Worm (Caenorhabditis elegans) whole organism, L2 larva: ENCODE measurements around the gene str-64.

Experiments used
- C34F6.9 ChIP-seq: fragments of 150-350 bp; optimal IDR thresholded peaks from 2 replicates; lab custom pipeline; 2014; ENCODE audit warnings: missing biosample characterization, missing genetic modification characterization
- F13H6.1 ChIP-seq: sonication (generic microtip); optimal IDR thresholded peaks from 2 replicates; lab custom pipeline; 2016; ENCODE audit warnings: missing genetic modification characterization, missing compliant biosample characterization
- ZK546.5 ChIP-seq: sonication (generic microtip); optimal IDR thresholded peaks from 2 replicates; lab custom pipeline; 2017; ENCODE audit warnings: missing biosample characterization, missing genetic modification characterization
- ama-1 ChIP-seq: fragments of 150-350 bp; optimal IDR thresholded peaks from 2 replicates; lab custom pipeline; 2018; ENCODE audit warnings: inconsistent platforms
- ceh-82 ChIP-seq: fragments of 150-350 bp; optimal IDR thresholded peaks from 2 replicates; lab custom pipeline; 2014; ENCODE audit warnings: missing biosample characterization, missing genetic modification characterization
- crh-2 ChIP-seq: sonication (generic microtip); optimal IDR thresholded peaks from 2 replicates; lab custom pipeline; 2017; ENCODE audit warnings: missing biosample characterization, missing genetic modification characterization
- dmd-4 ChIP-seq: sonication (generic microtip); optimal IDR thresholded peaks from 2 replicates; lab custom pipeline; 2017; ENCODE audit warnings: missing biosample characterization, missing genetic modification characterization
- elt-1 ChIP-seq: fragments of 150-350 bp; optimal IDR thresholded peaks from 2 replicates; lab custom pipeline; 2014; ENCODE audit warnings: missing biosample characterization, missing genetic modification characterization
- elt-3 ChIP-seq: sonication (generic microtip); optimal IDR thresholded peaks from 2 replicates; lab custom pipeline; 2017; ENCODE audit warnings: missing biosample characterization, missing genetic modification characterization
- fos-1 ChIP-seq: fragments of 150-350 bp; optimal IDR thresholded peaks from 2 replicates; lab custom pipeline; 2014; ENCODE audit warnings: missing biosample characterization, missing genetic modification characterization
- gmeb-1 ChIP-seq: fragments of 150-350 bp; optimal IDR thresholded peaks from 2 replicates; lab custom pipeline; 2014; ENCODE audit warnings: missing biosample characterization, missing genetic modification characterization
- lin-11 ChIP-seq: fragments of 150-350 bp; sonication (generic microtip); optimal IDR thresholded peaks from 2 replicates; lab custom pipeline; 2014; ENCODE audit warnings: missing biosample characterization, missing genetic modification characterization, inconsistent platforms, mixed read lengths
- lin-13 ChIP-seq: fragments of 150-350 bp; optimal IDR thresholded peaks from 2 replicates; lab custom pipeline; 2014; ENCODE audit warnings: missing biosample characterization, missing genetic modification reagents, missing genetic modification characterization
- lsy-2 ChIP-seq, 2 experiments: fragments of 150-350 bp in 1 of 2; sonication (generic microtip) in 1 of 2; optimal IDR thresholded peaks; 2 replicates each; lab custom pipeline; 2014 to 2017; ENCODE audit warnings: missing biosample characterization in 2 of 2, missing genetic modification characterization in 2 of 2
- nhr-10 ChIP-seq: sonication (generic microtip); optimal IDR thresholded peaks from 2 replicates; lab custom pipeline; 2017; ENCODE audit warnings: missing biosample characterization, missing genetic modification characterization
- nhr-129 ChIP-seq: fragments of 150-350 bp; optimal IDR thresholded peaks from 2 replicates; lab custom pipeline; 2014; ENCODE audit warnings: missing biosample characterization, missing genetic modification characterization
- nhr-21 ChIP-seq: fragments of 150-350 bp; optimal IDR thresholded peaks from 2 replicates; lab custom pipeline; 2014; ENCODE audit warnings: missing biosample characterization, missing genetic modification characterization
- nhr-23 ChIP-seq: fragments of 150-350 bp; optimal IDR thresholded peaks from 2 replicates; lab custom pipeline; 2014; ENCODE audit warnings: missing biosample characterization, missing genetic modification reagents, missing genetic modification characterization
- nhr-237 ChIP-seq: fragments of 150-350 bp; optimal IDR thresholded peaks from 2 replicates; lab custom pipeline; 2014; ENCODE audit warnings: missing biosample characterization, missing genetic modification characterization
- nhr-25 ChIP-seq: fragments of 150-350 bp; sonication (generic microtip); optimal IDR thresholded peaks from 3 replicates; lab custom pipeline; 2014; ENCODE audit warnings: missing biosample characterization, missing genetic modification characterization
- nhr-6 ChIP-seq: fragments of 150-350 bp; optimal IDR thresholded peaks from 2 replicates; lab custom pipeline; 2014; ENCODE audit warnings: missing biosample characterization, missing genetic modification characterization
- peb-1 ChIP-seq: fragments of 150-350 bp; optimal IDR thresholded peaks from 2 replicates; lab custom pipeline; 2014; ENCODE audit warnings: missing biosample characterization, missing genetic modification characterization
- sem-4 ChIP-seq: fragments of 150-350 bp; optimal IDR thresholded peaks from 2 replicates; lab custom pipeline; 2014; ENCODE audit warnings: missing biosample characterization, missing genetic modification reagents, missing genetic modification characterization
- sma-3 ChIP-seq: sonication (generic microtip); optimal IDR thresholded peaks from 2 replicates; lab custom pipeline; 2016; ENCODE audit warnings: missing genetic modification reagents, missing genetic modification characterization, missing compliant biosample characterization
- sma-9 ChIP-seq, 2 experiments: fragments of 150-350 bp in 1 of 2; sonication (generic microtip) in 1 of 2; optimal IDR thresholded peaks; 2 replicates each; lab custom pipeline; 2014 to 2016; ENCODE audit warnings: missing genetic modification characterization in 2 of 2, mild to moderate bottlenecking in 1 of 2, missing biosample characterization in 1 of 2, missing compliant biosample characterization in 1 of 2, missing genetic modification reagents in 1 of 2, moderate library complexity in 1 of 2
- unc-39 ChIP-seq: fragments of 150-350 bp; optimal IDR thresholded peaks from 2 replicates; lab custom pipeline; 2014; ENCODE audit warnings: missing biosample characterization, missing genetic modification characterization
- unc-62 ChIP-seq: fragments of 150-350 bp; optimal IDR thresholded peaks from 2 replicates; lab custom pipeline; 2014; ENCODE audit warnings: missing biosample characterization, missing genetic modification reagents, missing genetic modification characterization
- zag-1 ChIP-seq: fragments of 150-350 bp; optimal IDR thresholded peaks from 2 replicates; lab custom pipeline; 2014; ENCODE audit warnings: missing biosample characterization, missing genetic modification characterization
- ztf-1 ChIP-seq: fragments of 200-800 bp; sonication (Bioruptor generic); conservative IDR thresholded peaks from 2 replicates; pipeline ENCODE4 v1.3.6; 2022; ENCODE audit warnings: missing genetic modification characterization, missing compliant biosample characterization

str-64 gene

DNA sequence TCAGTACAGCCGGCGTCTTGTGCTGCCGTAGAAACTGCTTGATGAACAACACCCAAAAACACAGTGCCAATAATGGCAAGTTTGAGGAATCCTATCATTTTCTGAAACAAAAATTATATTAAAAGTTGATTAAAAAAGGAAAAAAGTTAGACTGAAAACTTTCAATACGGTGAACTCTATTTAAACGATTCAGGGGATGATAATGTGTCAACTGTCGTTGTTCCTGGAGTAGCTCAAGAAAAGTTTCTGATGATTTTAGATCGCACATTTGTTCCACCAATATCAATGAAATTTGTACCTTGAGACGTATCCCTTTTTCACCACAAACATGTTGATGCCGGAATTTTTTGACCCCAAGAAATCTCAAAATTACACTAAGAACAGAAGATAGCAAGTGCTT, 15.1 kb upstream of the str-64 start, which contains the start of gene T28A11.18:
Gene T28A11.18, minus strand, starts transcription at position 101 of the 400 bp plus-strand sequence.
- TF ChIP-seq lin-13 (GFP tag; lab: Kevin White, UChicago) (no peak), F13H6.1 (tag; lab: Kevin White, UChicago) (no peak), nhr-129 (tag; lab: Kevin White, UChicago) (no peak), lsy-2 (tag; optimal IDR thresholded peaks at IDR 0.05; lab: Kevin White, UChicago) (no peak), elt-3 (tag; lab: Kevin White, UChicago) (no peak), dmd-4 (tag; lab: Kevin White, UChicago) (no peak), nhr-23 (no peak), ztf-1 (no peak), sma-9 (GFP tag; optimal IDR thresholded peaks at IDR 0.05; lab: Kevin White, UChicago) (no peak), sma-9 (tag; optimal IDR thresholded peaks at IDR 0.05; lab: Kevin White, UChicago) (no peak), unc-62 (GFP tag; lab: Kevin White, UChicago) (no peak), fos-1 (tag; lab: Kevin White, UChicago) (no peak), nhr-6 (tag; lab: Kevin White, UChicago) (no peak), zag-1 (no peak)

DNA sequence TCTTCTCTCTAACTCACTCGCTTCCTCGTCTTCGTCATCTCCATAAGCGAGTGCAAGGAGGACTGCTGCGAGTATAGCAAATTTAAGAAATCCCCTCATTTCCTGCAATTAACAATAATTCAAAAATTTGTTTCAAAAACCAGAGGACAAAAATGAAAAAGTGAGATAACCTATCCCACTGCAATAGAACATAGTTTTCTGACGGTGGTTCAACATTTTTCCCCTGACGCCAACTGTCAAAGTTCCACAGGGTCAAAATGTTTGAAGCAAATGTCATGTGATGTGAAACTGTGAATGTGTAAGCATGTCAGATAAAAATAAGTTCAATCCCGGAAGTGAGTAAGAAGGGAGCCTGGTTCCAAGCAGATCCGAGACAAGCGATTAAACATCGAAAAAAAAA, 13.7 kb upstream of the str-64 start, which contains the start of gene T28A11.19:
Gene T28A11.19, minus strand, starts transcription at position 108 of the 400 bp plus-strand sequence.
- TF ChIP-seq ceh-82 (tag; lab: Kevin White, UChicago), result no peak
- peak; percentile 33 for TF ChIP-seq sma-9 (GFP tag; optimal IDR thresholded peaks at IDR 0.05; lab: Kevin White, UChicago)
- no peak for TF ChIP-seq sma-9 (tag; optimal IDR thresholded peaks at IDR 0.05; lab: Kevin White, UChicago)

DNA sequence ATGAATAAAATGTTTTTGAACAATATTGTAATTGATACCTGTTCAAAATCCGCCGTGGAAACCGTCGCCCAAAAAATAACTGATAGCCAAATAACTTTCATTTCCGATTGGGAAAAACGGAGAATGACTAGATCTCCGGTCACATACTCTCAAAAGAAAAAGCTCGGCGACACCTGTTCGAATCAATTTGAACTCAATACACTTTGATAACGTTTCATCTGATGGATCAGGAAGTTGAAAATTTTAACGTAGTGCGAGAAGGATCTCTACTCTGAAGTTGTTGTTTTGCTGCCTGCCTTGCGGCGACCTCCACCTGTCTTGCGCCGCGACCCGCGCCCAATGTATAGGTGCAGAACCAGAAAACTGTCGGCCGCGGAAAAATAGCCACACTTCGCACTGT, 9.9 kb upstream of the str-64 start, which contains the start of gene T28A11.20:
Gene T28A11.20, minus strand, starts transcription at position 101 of the 400 bp plus-strand sequence.
- TF ChIP-seq elt-1 (tag; lab: Kevin White, UChicago) (no peak), gmeb-1 (tag; lab: Kevin White, UChicago) (no peak), nhr-129 (tag; lab: Kevin White, UChicago) (no peak), ztf-1 (no peak), nhr-25 (tag; lab: Kevin White, UChicago) (no peak)

DNA sequence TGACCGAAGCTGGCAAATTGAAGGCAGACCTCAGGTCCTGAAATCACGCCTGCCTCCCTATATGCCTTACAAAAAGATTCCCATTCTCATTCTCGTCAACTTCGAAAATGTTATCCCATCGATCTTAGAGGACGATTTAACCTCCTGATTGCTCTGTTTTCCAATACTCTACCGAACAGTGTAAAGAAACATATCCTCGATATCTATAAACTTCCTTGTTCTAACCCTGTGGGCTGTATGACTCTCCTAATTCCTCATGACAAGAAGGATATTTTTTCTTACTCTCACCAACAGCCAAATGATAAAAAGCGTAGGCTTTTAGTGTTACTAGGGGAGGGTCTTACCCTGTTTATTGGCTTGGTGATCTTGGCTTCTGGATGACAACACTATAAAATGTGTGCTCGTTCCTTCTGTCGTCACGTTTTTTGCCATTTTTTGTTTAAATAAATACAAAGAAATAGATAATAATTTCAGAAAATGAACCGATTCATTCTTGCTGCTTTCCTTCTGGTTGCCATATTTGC, 9.4 kb upstream of the str-64 start, which contains the start of gene T28A11.4:
Gene T28A11.4, plus strand, starts transcription at position 474 of the 524 bp plus-strand sequence.
- TF ChIP-seq nhr-129 (tag; lab: Kevin White, UChicago) (no peak), nhr-21 (no peak), unc-62 (GFP tag; lab: Kevin White, UChicago) (no peak), sma-3 (GFP tag; lab: Kevin White, UChicago) (no peak), ztf-1 (no peak), C34F6.9 (tag; lab: Kevin White, UChicago) (no peak), ceh-82 (tag; lab: Kevin White, UChicago) (no peak), lin-11 (tag; lab: Kevin White, UChicago) (no peak), ama-1 (lab: Kevin White, UChicago) (no peak), elt-1 (tag; lab: Kevin White, UChicago) (no peak), elt-3 (tag; lab: Kevin White, UChicago) (no peak), nhr-10 (tag; lab: Kevin White, UChicago) (no peak), nhr-237 (tag; lab: Kevin White, UChicago) (no peak), ZK546.5 (tag; lab: Kevin White, UChicago) (no peak), peb-1 (tag; lab: Kevin White, UChicago) (no peak), unc-39 (tag; lab: Kevin White, UChicago) (no peak), crh-2 (tag; lab: Kevin White, UChicago) (no peak), nhr-23 (no peak), zag-1 (no peak), gmeb-1 (tag; lab: Kevin White, UChicago) (no peak)

DNA sequence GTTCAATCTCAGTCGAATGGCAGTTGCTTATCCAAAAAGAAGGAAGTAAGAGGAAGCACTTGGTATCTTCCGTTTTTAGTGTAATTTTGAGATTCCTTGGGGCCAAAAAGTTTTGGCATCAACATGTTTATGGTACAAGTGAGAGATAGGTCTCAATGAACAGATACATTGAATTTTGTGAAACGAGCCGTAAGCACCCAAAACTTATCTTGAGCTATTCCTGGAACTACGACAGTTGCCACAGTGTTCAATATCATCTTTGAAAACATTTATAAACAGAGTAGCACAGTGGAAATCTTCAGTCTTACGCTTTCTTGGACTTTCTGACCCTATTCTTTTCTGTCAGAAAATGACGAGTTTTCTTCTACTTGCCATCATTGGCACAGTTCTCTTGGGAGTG, 8.0 kb upstream of the str-64 start, which contains the start of gene T28A11.3:
Gene T28A11.3, plus strand, starts transcription at position 301 of the 400 bp plus-strand sequence.
- no peak for TF ChIP-seq gmeb-1 (tag; lab: Kevin White, UChicago)
- TF ChIP-seq, all 48 proteins: peak for 0

DNA sequence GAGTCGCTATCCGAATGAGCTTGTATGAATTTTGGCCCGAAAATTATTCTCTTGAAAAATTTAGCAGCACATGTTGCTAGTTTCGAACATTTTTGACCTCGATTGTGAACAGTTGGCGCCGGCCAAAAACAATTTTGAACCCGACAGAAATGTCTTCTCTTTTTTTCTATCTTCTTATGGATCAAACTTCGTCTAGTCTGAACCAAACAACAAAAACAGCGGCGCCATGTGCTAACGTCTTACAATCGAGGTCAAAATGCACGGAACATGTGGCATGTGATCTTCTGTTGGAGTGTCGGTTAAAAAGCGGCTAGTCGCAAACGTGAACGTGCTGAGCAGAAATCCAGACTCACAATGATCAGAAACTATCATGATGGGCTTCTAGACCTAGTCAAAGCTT, 6.9 kb upstream of the str-64 start:
- TF ChIP-seq F13H6.1 (tag; lab: Kevin White, UChicago) (peak; percentile 80), unc-39 (tag; lab: Kevin White, UChicago) (no peak), sma-9 (GFP tag; optimal IDR thresholded peaks at IDR 0.05; lab: Kevin White, UChicago) (peak; percentile 92), sma-9 (tag; optimal IDR thresholded peaks at IDR 0.05; lab: Kevin White, UChicago) (no peak), sem-4 (tag; lab: Kevin White, UChicago) (peak; percentile 4)
